Worm (Caenorhabditis elegans): Measurements from ENCODE around the gene R05H10.3.

The R05H10.3 gene

ce11 chrII:14849897-14850296 lies 19.8 kb upstream of the R05H10.3 start:
- TF ChIP-seq lsy-2 (tag; optimal IDR thresholded peaks at IDR 0.05) (no peak), flh-1 (GFP tag; optimal IDR thresholded peaks at IDR 0.05) (no peak)

DNA sequence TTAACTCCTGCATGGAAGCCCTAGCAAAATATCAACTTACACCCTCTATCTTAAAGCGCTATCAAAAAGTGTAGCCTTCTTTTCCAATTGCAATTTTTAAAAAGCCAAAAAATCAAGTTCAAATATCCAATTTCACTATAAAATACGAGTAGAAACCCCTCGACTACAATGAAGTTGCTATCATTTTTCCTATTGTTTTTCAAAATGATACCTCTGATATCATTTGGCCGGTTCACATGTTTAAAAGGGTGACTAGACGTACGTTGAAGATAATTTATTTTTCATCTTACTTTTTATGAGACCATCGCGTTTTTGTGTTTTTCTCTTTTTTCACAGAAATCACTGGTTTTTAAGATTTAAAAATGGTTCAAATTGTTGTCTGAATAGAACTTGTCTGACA lies 18.3 kb upstream of the R05H10.3 start, which contains the start of gene R05H10.1:
Gene R05H10.1, plus strand, starts transcription at position 334 of the 400 bp plus-strand sequence.
- TF ChIP-seq nhr-12 (tag; optimal IDR thresholded peaks at IDR 0.05) (no peak), ham-2 (GFP tag; optimal IDR thresholded peaks at IDR 0.05) (no peak), M03D4.4 (tag; optimal IDR thresholded peaks at IDR 0.05) (no peak), nhr-237 (tag; optimal IDR thresholded peaks at IDR 0.05) (no peak), bed-3 (GFP tag; optimal IDR thresholded peaks at IDR 0.05) (no peak), mep-1 (tag; optimal IDR thresholded peaks at IDR 0.05) (no peak), hlh-1 (tag; optimal IDR thresholded peaks at IDR 0.05) (no peak), unc-62 (GFP tag; optimal IDR thresholded peaks at IDR 0.05) (no peak), ztf-11 (tag; optimal IDR thresholded peaks at IDR 0.05) (no peak), nhr-28 (tag; optimal IDR thresholded peaks at IDR 0.05) (no peak), ceh-43 (GFP tag; optimal IDR thresholded peaks at IDR 0.05) (no peak), tbx-8 (GFP tag; optimal IDR thresholded peaks at IDR 0.05) (no peak), lsy-2 (tag; optimal IDR thresholded peaks at IDR 0.05) (no peak)

DNA sequence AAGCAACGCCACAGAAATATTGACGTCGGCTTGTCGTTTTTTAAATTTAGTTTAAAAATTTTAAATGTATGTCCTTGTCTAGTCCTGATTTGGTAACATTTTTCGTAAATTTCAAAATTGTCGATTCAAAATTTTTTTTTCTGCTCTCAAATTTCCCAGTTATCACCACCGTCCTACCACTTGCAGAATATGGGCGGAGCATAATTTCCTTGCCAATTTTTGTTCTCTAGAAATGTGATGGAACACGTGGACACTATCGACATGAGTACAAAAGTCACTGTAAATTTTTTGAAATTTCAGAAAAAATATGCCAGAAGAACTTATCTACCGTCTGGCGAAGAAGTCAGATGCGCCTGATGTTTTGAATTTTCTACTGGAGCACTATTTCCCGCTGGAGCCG lies 14.5 kb upstream of the R05H10.3 start, which contains the start of gene R05H10.7:
Gene R05H10.7, plus strand, starts transcription at position 301 of the 400 bp plus-strand sequence.
- TF ChIP-seq zip-8 (tag; optimal IDR thresholded peaks at IDR 0.05) (no peak), mls-2 (tag; optimal IDR thresholded peaks at IDR 0.05) (no peak), drap-1 (GFP tag; optimal IDR thresholded peaks at IDR 0.05) (no peak), nhr-76 (tag; optimal IDR thresholded peaks at IDR 0.05) (no peak), ztf-11 (tag; optimal IDR thresholded peaks at IDR 0.05) (no peak), mep-1 (tag; optimal IDR thresholded peaks at IDR 0.05) (no peak), unc-62 (GFP tag; optimal IDR thresholded peaks at IDR 0.05) (no peak), bed-3 (GFP tag; optimal IDR thresholded peaks at IDR 0.05) (no peak), cnd-1 (tag; optimal IDR thresholded peaks at IDR 0.05) (no peak)

DNA sequence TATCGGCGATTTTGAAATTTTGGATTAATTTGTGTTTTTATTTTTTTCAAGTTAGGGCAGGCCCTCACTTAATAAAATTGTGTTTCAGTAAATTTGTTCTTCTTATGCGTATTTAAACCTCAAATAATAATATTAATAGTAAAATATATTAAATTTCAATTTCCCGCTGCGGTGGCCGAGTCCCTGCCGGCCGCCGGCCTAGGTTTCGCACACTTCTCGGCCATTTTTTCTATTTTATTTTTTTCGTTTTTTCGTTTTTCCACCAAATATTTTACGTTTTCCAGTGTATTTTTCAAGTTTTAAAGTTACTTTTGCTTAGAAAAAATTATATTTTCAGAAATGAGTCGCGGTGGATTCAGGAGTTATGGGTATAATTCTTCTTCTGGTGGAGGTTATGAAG lies 12.8 kb upstream of the R05H10.3 start, which contains the start of gene rbm-28:
Gene rbm-28, plus strand, starts transcription at position 338 of the 400 bp plus-strand sequence.
- no peak for TF ChIP-seq tbx-8 (GFP tag; optimal IDR thresholded peaks at IDR 0.05)
- TF ChIP-seq bed-3 (GFP tag; optimal IDR thresholded peaks at IDR 0.05), result no peak
- TF ChIP-seq ces-1 (GFP tag; optimal IDR thresholded peaks at IDR 0.05), result peak; percentile 33
- TF ChIP-seq mep-1 (tag; optimal IDR thresholded peaks at IDR 0.05), result peak; percentile 9
- TF ChIP-seq sptf-1 (tag; optimal IDR thresholded peaks at IDR 0.05), result peak; percentile 26
- TF ChIP-seq pha-4 (tag; optimal IDR thresholded peaks at IDR 0.05), result no peak

- no peak for TF ChIP-seq blmp-1 (tag; optimal IDR thresholded peaks at IDR 0.05)
- TF ChIP-seq lin-13 (tag; optimal IDR thresholded peaks at IDR 0.05), result no peak
- no peak for TF ChIP-seq nhr-76 (tag; optimal IDR thresholded peaks at IDR 0.05)
- no peak for TF ChIP-seq mep-1 (tag; optimal IDR thresholded peaks at IDR 0.05)
- TF ChIP-seq lsy-2 (tag; optimal IDR thresholded peaks at IDR 0.05), result no peak
- TF ChIP-seq unc-120 (tag; optimal IDR thresholded peaks at IDR 0.05; ENCODE audit: poor library complexity, severe bottlenecking), result no peak
- TF ChIP-seq elt-1 (tag; optimal IDR thresholded peaks at IDR 0.05; ENCODE audit: borderline replicate concordance, insufficient read depth), result no peak
Observed at ce11 chrII:14866156-14866555, 3.6 kb upstream of the R05H10.3 start.

DNA sequence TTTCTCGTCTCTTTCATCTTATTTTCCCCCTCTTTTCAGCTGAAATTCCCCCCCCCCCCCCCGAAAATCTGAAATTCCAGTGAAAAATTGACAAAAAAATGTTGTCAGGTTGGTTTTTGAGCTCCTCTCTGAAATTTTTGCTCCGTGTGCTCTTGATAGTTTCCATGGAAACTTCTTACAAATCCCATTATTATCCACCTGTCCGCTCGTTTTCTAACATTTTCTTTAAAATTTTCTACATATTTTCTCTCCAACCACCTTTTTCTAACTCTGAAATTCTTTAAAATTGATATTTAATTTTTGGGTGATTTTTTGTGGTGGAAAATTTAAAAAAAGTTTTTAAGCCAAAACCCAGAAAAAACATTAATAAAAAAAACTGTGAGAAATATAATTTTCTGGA lies 3.1 kb upstream of the R05H10.3 start, which contains the start of gene gpx-2:
Gene gpx-2, plus strand, starts transcription at position 99 of the 400 bp plus-strand sequence.
- TF ChIP-seq cnd-1 (tag; optimal IDR thresholded peaks at IDR 0.05) (no peak), nhr-28 (tag; optimal IDR thresholded peaks at IDR 0.05) (no peak)

DNA sequence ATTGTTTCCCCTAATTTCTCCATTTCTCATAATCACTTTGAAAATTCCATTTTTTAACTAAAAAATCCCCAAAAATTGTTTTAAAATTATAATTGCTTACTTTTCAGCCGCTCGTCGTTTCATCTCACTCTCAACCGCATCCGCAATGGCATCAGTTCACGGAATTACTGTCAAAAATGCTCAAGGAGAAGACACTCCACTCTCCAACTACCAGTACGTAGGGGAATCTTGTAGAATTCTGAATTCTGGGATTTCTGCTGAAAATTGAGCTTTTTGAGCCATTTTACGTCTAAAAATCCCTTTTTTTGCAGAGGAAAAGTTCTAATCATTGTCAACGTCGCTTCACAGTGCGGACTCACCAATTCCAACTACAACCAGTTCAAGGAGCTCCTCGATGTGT lies 2.2 kb upstream of the R05H10.3 start:
- TF ChIP-seq hlh-1 (tag; optimal IDR thresholded peaks at IDR 0.05) (no peak), mls-2 (tag; optimal IDR thresholded peaks at IDR 0.05) (no peak), lsy-2 (tag; optimal IDR thresholded peaks at IDR 0.05) (no peak), sptf-1 (tag; optimal IDR thresholded peaks at IDR 0.05) (no peak), elt-3 (tag; optimal IDR thresholded peaks at IDR 0.05) (no peak), unc-62 (GFP tag; optimal IDR thresholded peaks at IDR 0.05) (no peak), cnd-1 (tag; optimal IDR thresholded peaks at IDR 0.05) (no peak), mab-5 (tag; optimal IDR thresholded peaks at IDR 0.05) (no peak), unc-39 (tag; optimal IDR thresholded peaks at IDR 0.05) (no peak), elt-1 (tag; optimal IDR thresholded peaks at IDR 0.05; ENCODE audit: borderline replicate concordance, insufficient read depth) (no peak), M03D4.4 (tag; optimal IDR thresholded peaks at IDR 0.05) (no peak)

Data from whole organism, mixed stage, embryonic.